Fruit fly (Drosophila melanogaster) Kc167 (cell line): ENCODE results near the gene Rheb.

Experiments
- Sin3A ChIP-seq: fragments of >200 bp; optimal IDR thresholded peaks from 2 replicates; lab custom pipeline; 2018; ENCODE audit warnings: missing external identifiers
- h ChIP-seq: fragments of >200 bp; optimal IDR thresholded peaks from 3 replicates; lab custom pipeline; 2018; ENCODE audit warnings: missing external identifiers
- psq ChIP-seq: fragments of >200 bp; optimal IDR thresholded peaks from 2 replicates; lab custom pipeline; 2017; ENCODE audit warnings: missing external identifiers

- no peak for TF ChIP-seq Sin3A (lab: Kevin White, UChicago)
- TF ChIP-seq psq (lab: Kevin White, UChicago) = no peak
- no peak for TF ChIP-seq h (lab: Kevin White, UChicago)
Observed at dm6 chr3R:5588573-5588972, 19.9 kb downstream of the Rheb start, which contains the start of gene PolZ2.
